Fruit fly (Drosophila melanogaster): ENCODE results near the gene dsx-c73A.
A peak's percentile ranks its signal among the peaks of the same experiment; 100 is the strongest.

dsx-c73A gene

DNA sequence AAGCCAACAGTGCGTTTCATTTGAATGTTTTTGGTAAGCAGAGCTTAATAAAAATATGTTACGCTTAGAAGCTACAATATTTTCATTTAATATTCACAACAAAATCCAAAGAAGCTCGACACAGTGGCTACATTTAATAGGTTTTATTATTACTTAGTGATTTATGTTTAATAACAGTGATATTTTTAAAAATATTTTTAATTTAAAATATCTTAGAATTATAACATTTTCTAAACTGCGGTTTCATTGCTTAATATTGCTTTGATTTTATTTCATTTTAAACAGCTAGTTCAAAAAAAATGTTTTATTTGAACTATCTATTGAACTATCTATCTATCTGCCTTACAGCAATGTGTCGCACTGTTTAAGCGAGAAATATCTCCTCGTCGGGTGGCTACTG, 36.1 kb upstream of the dsx-c73A start:
- TF ChIP-seq Pif1A (GFP tag; optimal IDR thresholded peaks at IDR 0.05) (no peak), CG15710 (tag; optimal IDR thresholded peaks at IDR 0.05) (peak; percentile 1), CG14655 (GFP tag; optimal IDR thresholded peaks at IDR 0.05) (peak; percentile 30)

DNA sequence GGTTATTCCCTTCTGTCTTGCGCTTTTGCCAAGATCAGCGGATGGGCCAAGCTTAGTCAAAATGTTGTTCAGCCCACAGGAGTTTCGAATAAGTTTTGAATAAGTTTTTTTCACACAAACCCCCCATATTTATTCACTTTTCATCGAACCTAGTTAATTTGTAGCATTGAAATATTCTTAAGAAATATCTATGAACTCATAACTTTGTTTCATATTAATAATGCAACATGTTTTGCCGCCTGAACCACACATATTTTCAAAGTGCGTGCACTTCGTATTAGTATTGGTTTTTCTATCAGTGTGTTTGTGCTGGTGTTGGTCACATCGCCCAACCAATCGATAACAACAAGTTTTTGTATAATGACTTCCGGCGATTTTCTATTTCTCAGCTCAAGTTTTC, 34.7 kb upstream of the dsx-c73A start:
- TF ChIP-seq D1 (tag; optimal IDR thresholded peaks at IDR 0.05) (no peak), EcR (GFP tag; optimal IDR thresholded peaks at IDR 0.05) (no peak), CG4496 (GFP tag; IDR thresholded peaks at IDR 0.05) (peak; percentile 55; the same call in 2 of the 3 replicates), CG10348 (GFP tag; IDR thresholded peaks at IDR 0.05) (no peak), rn (GFP tag; IDR thresholded peaks at IDR 0.05) (0 out of 2 replicates have a peak, but pooled peaks have one; percentile 15), Pif1A (GFP tag; optimal IDR thresholded peaks at IDR 0.05) (peak; percentile 59), Pif1B (GFP tag; optimal IDR thresholded peaks at IDR 0.05) (peak; percentile 61), CG14655 (GFP tag; optimal IDR thresholded peaks at IDR 0.05) (peak; percentile 36), fd96Ca (GFP tag; IDR thresholded peaks at IDR 0.05) (0 out of 3 replicates have a peak, but pooled peaks have one; percentile 49), CG9948 (tag; optimal IDR thresholded peaks at IDR 0.05) (no peak), CG15710 (tag; optimal IDR thresholded peaks at IDR 0.05) (no peak), CG8301 (tag; optimal IDR thresholded peaks at IDR 0.05) (peak; percentile 11), Ets98B (GFP tag; IDR thresholded peaks at IDR 0.05) (peak; percentile 48), gl (tag; optimal IDR thresholded peaks at IDR 0.05) (no peak), CG12605 (GFP tag; IDR thresholded peaks at IDR 0.05) (peak; percentile 33), CG8159 (tag; optimal IDR thresholded peaks at IDR 0.05) (no peak), CG17806 (tag; optimal IDR thresholded peaks at IDR 0.05) (peak; percentile 27), CG13204 (GFP tag; optimal IDR thresholded peaks at IDR 0.05) (no peak), CG32121 (GFP tag; IDR thresholded peaks at IDR 0.05) (peak; percentile 37; the same call in 1 of the 2 replicates), Snoo (tag; optimal IDR thresholded peaks at IDR 0.05) (no peak), CG34367 (tag; optimal IDR thresholded peaks at IDR 0.05) (no peak)

DNA sequence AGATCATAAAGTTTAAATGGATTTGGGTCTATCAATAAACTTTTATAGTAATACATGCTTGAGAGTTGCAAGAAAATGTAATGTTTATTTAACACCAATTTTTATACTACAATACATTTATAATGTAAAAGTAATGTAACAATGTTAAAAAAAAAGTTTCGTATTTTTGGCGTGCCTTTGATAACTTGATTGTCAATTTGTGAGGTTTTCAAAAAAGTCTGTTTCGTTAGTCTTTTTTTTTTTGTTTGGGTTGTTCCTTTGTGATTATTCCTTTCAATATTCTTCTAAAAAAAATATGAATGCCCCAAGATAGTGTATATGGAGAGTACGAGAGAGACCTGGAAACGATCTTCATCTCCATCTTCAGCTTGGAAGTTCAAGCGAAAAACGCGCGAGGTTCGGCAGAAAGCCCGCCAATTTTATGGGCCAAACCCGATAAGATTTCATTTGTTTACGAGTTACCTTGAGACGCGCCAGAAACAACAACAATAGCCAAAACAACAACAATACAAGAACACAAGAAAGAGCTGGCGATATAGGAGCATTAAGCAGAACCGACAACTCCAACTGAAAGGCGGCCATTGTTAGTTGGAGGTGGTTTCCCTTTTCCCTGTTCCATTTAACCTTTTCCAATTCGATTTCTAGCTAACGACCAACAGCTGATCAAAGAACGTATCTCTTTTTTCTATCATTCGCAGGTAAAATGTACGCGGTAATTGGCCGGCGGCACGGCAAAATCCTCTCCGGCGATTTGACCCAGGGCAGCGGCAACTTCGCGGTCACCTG, 33.2 kb upstream of the dsx-c73A start:
- peak; percentile 56 for TF ChIP-seq CG8159 (tag; optimal IDR thresholded peaks at IDR 0.05)
- no peak for TF ChIP-seq CG13204 (GFP tag; optimal IDR thresholded peaks at IDR 0.05)
- TF ChIP-seq fd96Ca (GFP tag; IDR thresholded peaks at IDR 0.05): no peak
- peak; percentile 23 for TF ChIP-seq CG17806 (tag; optimal IDR thresholded peaks at IDR 0.05)
- TF ChIP-seq CG14655 (GFP tag; optimal IDR thresholded peaks at IDR 0.05): peak; percentile 41
- peak; percentile 33 for TF ChIP-seq Pif1A (GFP tag; optimal IDR thresholded peaks at IDR 0.05)
- no peak for TF ChIP-seq CG32121 (GFP tag; IDR thresholded peaks at IDR 0.05)
- no peak for TF ChIP-seq CG12605 (GFP tag; IDR thresholded peaks at IDR 0.05)
- no peak for TF ChIP-seq gl (tag; optimal IDR thresholded peaks at IDR 0.05)
- no peak for TF ChIP-seq CG4496 (GFP tag; IDR thresholded peaks at IDR 0.05)
- TF ChIP-seq D1 (tag; optimal IDR thresholded peaks at IDR 0.05): no peak
- no peak for TF ChIP-seq CG8301 (tag; optimal IDR thresholded peaks at IDR 0.05)
- peak; percentile 53 for TF ChIP-seq EcR (GFP tag; optimal IDR thresholded peaks at IDR 0.05)
- peak; percentile 52 for TF ChIP-seq CG9948 (tag; optimal IDR thresholded peaks at IDR 0.05)
- peak; percentile 3 for TF ChIP-seq CG34367 (tag; optimal IDR thresholded peaks at IDR 0.05)
- TF ChIP-seq Ets98B (GFP tag; IDR thresholded peaks at IDR 0.05): no peak
- no peak for TF ChIP-seq rn (GFP tag; IDR thresholded peaks at IDR 0.05)
- peak; percentile 26 for TF ChIP-seq Pif1B (GFP tag; optimal IDR thresholded peaks at IDR 0.05)
- TF ChIP-seq CG10348 (GFP tag; IDR thresholded peaks at IDR 0.05): no peak
- TF ChIP-seq CG15710 (tag; optimal IDR thresholded peaks at IDR 0.05): peak; percentile 47
- peak; percentile 11 for TF ChIP-seq Snoo (tag; optimal IDR thresholded peaks at IDR 0.05)

DNA sequence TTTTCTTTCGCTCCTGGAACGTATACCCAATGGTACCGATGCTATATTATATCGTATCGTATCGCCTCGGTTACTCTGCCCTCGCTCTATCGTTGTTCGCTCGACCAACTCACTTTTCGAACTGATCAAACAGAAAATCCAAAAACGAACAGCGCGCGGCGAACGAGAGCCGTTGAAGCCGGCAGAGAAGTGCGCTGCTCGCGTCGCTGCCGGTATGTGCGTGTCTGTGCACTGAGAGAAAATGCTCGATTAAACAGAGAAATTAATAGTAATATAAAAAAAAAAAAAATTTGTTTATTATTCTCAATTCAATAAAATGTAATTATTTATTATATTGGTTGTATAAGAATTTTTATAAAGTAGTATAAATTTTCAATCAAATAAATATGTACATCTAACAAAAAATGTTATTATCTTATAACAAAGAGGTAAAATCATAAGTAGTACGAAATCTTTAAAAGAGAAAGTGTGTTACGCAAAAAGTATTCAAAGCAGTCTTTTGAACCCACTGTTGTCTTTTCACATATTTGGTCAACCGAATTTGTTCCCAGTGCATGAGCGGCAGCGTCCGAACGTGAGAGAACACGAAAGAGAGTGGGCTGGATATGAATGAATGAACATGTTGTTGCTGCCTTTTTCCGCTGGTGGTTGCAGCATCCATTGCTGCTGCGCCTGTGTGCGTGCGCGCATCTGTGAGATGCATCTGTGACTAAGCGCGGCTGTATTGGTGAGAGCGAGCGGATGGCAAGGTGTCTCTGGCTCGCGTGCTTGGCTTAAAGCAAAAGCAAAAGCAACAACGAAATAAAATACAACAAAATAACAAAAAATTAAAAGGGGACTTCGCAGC, 32.0 kb upstream of the dsx-c73A start, which contains the start of gene aos:
aos (minus strand) TSS at position 127 of the 847 bp plus-strand sequence.
- peak; percentile 77 for TF ChIP-seq Pif1B (GFP tag; optimal IDR thresholded peaks at IDR 0.05)
- peak; percentile 58 for TF ChIP-seq CG17806 (tag; optimal IDR thresholded peaks at IDR 0.05)
- TF ChIP-seq EcR (GFP tag; optimal IDR thresholded peaks at IDR 0.05): peak; percentile 2
- TF ChIP-seq Snoo (tag; optimal IDR thresholded peaks at IDR 0.05): peak; percentile 80
- TF ChIP-seq rn (GFP tag; IDR thresholded peaks at IDR 0.05): peak; percentile 76
- peak; percentile 93 for TF ChIP-seq CG9948 (tag; optimal IDR thresholded peaks at IDR 0.05)
- peak; percentile 85 for TF ChIP-seq CG14655 (GFP tag; optimal IDR thresholded peaks at IDR 0.05)
- peak; percentile 57 for TF ChIP-seq Ets98B (GFP tag; IDR thresholded peaks at IDR 0.05)
- TF ChIP-seq fd96Ca (GFP tag; IDR thresholded peaks at IDR 0.05): peak; percentile 56; the same call in 1 of the 3 replicates
- TF ChIP-seq Pif1A (GFP tag; optimal IDR thresholded peaks at IDR 0.05): peak; percentile 83
- peak; percentile 84 for TF ChIP-seq CG32121 (GFP tag; IDR thresholded peaks at IDR 0.05)
- peak; percentile 94 for TF ChIP-seq CG15710 (tag; optimal IDR thresholded peaks at IDR 0.05)
- no peak; the same call in 1 of the 2 replicates for TF ChIP-seq CG12605 (GFP tag; IDR thresholded peaks at IDR 0.05)
- peak; percentile 83 for TF ChIP-seq D1 (tag; optimal IDR thresholded peaks at IDR 0.05)
- TF ChIP-seq CG4496 (GFP tag; IDR thresholded peaks at IDR 0.05): peak; percentile 81
- TF ChIP-seq CG13204 (GFP tag; optimal IDR thresholded peaks at IDR 0.05): peak; percentile 98
- peak; percentile 77 for TF ChIP-seq CG8301 (tag; optimal IDR thresholded peaks at IDR 0.05)
- TF ChIP-seq CG8159 (tag; optimal IDR thresholded peaks at IDR 0.05): peak; percentile 95
- TF ChIP-seq gl (tag; optimal IDR thresholded peaks at IDR 0.05): peak; percentile 41
- TF ChIP-seq CG10348 (GFP tag; IDR thresholded peaks at IDR 0.05): peak; percentile 44
- peak; percentile 81 for TF ChIP-seq CG34367 (tag; optimal IDR thresholded peaks at IDR 0.05)
